Worm (Caenorhabditis elegans) whole organism, late embryonic: ENCODE data around the gene eri-1.

Experiments used
- F13H6.1 ChIP-seq: sonication (generic microtip); optimal IDR thresholded peaks from 2 replicates; lab custom pipeline; 2016; ENCODE audit warnings: missing genetic modification characterization, missing compliant biosample characterization
- K09A11.1 ChIP-seq: sonication (generic microtip); optimal IDR thresholded peaks from 2 replicates; lab custom pipeline; 2017; ENCODE audit warnings: antibody characterized with exemption, mild to moderate bottlenecking, missing genetic modification characterization, missing compliant biosample characterization; ENCODE audit not compliant: insufficient read depth
- ceh-14 ChIP-seq: sonication (generic microtip); optimal IDR thresholded peaks from 2 replicates; lab custom pipeline; 2016; ENCODE audit warnings: missing genotype, missing genetic modification characterization, missing compliant biosample characterization
- ceh-18 ChIP-seq: sonication (generic microtip); optimal IDR thresholded peaks from 2 replicates; lab custom pipeline; 2016; ENCODE audit warnings: missing genetic modification characterization, missing compliant biosample characterization
- ceh-19 ChIP-seq: fragments of 200-800 bp; sonication (Bioruptor generic); optimal IDR thresholded peaks from 2 replicates; lab custom pipeline; 2018; ENCODE audit warnings: mild to moderate bottlenecking, missing genetic modification characterization, missing compliant biosample characterization
- ceh-2 ChIP-seq: sonication (generic microtip); optimal IDR thresholded peaks from 2 replicates; lab custom pipeline; 2016; ENCODE audit warnings: missing genotype, missing genetic modification characterization, missing compliant biosample characterization
- ceh-22 ChIP-seq: sonication (generic microtip); optimal IDR thresholded peaks from 2 replicates; lab custom pipeline; 2017; ENCODE audit warnings: missing biosample characterization, missing genetic modification characterization
- ceh-30 ChIP-seq: fragments of 150-350 bp; optimal IDR thresholded peaks from 2 replicates; lab custom pipeline; 2014; ENCODE audit warnings: missing biosample characterization, missing genetic modification characterization
- ceh-31 ChIP-seq: sonication (generic microtip); optimal IDR thresholded peaks from 2 replicates; lab custom pipeline; 2016; ENCODE audit warnings: missing genetic modification characterization, missing compliant biosample characterization
- ceh-45 ChIP-seq: fragments of 200-800 bp; sonication (Bioruptor generic); IDR thresholded peaks from 2 replicates; pipeline ENCODE4 v1.3.6; 2022; ENCODE audit warnings: missing genetic modification reagents, missing genetic modification characterization, missing compliant biosample characterization
- ceh-48 ChIP-seq: sonication (generic microtip); optimal IDR thresholded peaks from 2 replicates; lab custom pipeline; 2016; ENCODE audit warnings: missing genetic modification characterization, inconsistent platforms, missing compliant biosample characterization
- che-1 ChIP-seq: sonication (generic microtip); optimal IDR thresholded peaks from 2 replicates; lab custom pipeline; 2016; ENCODE audit warnings: mild to moderate bottlenecking, missing genetic modification characterization, missing compliant biosample characterization
- elt-2 ChIP-seq: sonication (generic microtip); optimal IDR thresholded peaks from 2 replicates; lab custom pipeline; 2016; ENCODE audit warnings: missing genetic modification reagents, missing genetic modification characterization, missing compliant biosample characterization
- fkh-10 ChIP-seq: fragments of 150-350 bp; optimal IDR thresholded peaks from 2 replicates; lab custom pipeline; 2014; ENCODE audit warnings: missing biosample characterization, missing genetic modification reagents, missing genetic modification characterization
- fkh-6 ChIP-seq: sonication (generic microtip); optimal IDR thresholded peaks from 2 replicates; lab custom pipeline; 2016; ENCODE audit warnings: missing genetic modification characterization, missing compliant biosample characterization
- gmeb-2 ChIP-seq: sonication (generic microtip); optimal IDR thresholded peaks from 2 replicates; lab custom pipeline; 2016; ENCODE audit warnings: missing genetic modification characterization, inconsistent platforms, missing compliant biosample characterization
- hlh-15 ChIP-seq: sonication (generic microtip); optimal IDR thresholded peaks from 2 replicates; lab custom pipeline; 2016; ENCODE audit warnings: missing genetic modification characterization, missing compliant biosample characterization
- hlh-30 ChIP-seq: sonication (generic microtip); optimal IDR thresholded peaks from 2 replicates; lab custom pipeline; 2017; ENCODE audit warnings: antibody characterized with exemption, missing genetic modification characterization, missing compliant biosample characterization; ENCODE audit not compliant: insufficient read depth
- hlh-8 ChIP-seq: sonication (generic microtip); optimal IDR thresholded peaks from 2 replicates; lab custom pipeline; 2016; ENCODE audit warnings: missing genotype, missing genetic modification characterization, missing compliant biosample characterization
- mec-3 ChIP-seq: sonication (generic microtip); optimal IDR thresholded peaks from 2 replicates; lab custom pipeline; 2016; ENCODE audit warnings: borderline replicate concordance, missing genetic modification characterization, missing compliant biosample characterization
- nhr-11 ChIP-seq: fragments of 150-350 bp; optimal IDR thresholded peaks from 2 replicates; lab custom pipeline; 2014; ENCODE audit warnings: missing biosample characterization, missing genetic modification characterization
- npax-4 ChIP-seq: sonication (generic microtip); optimal IDR thresholded peaks from 2 replicates; lab custom pipeline; 2016; ENCODE audit warnings: missing genetic modification characterization, missing compliant biosample characterization
- pag-3 ChIP-seq: sonication (generic microtip); optimal IDR thresholded peaks from 2 replicates; lab custom pipeline; 2016; ENCODE audit warnings: missing compliant biosample characterization, missing genetic modification characterization, borderline replicate concordance
- pat-9 ChIP-seq: fragments of 200-800 bp; sonication (Bioruptor generic); optimal IDR thresholded peaks from 2 replicates; lab custom pipeline; 2018; ENCODE audit warnings: mild to moderate bottlenecking, missing genetic modification characterization, moderate library complexity, missing compliant biosample characterization
- pha-2 ChIP-seq: sonication (generic microtip); optimal IDR thresholded peaks from 2 replicates; lab custom pipeline; 2017; ENCODE audit warnings: mild to moderate bottlenecking, missing genetic modification characterization, missing compliant biosample characterization
- pha-4 ChIP-seq: fragments of 150-350 bp; optimal IDR thresholded peaks from 2 replicates; lab custom pipeline; 2018; ENCODE audit warnings: missing biosample characterization, missing genetic modification reagents, missing genetic modification characterization
- pros-1 ChIP-seq: fragments of 150-350 bp; optimal IDR thresholded peaks from 2 replicates; lab custom pipeline; 2014; ENCODE audit warnings: missing biosample characterization, missing genetic modification reagents, missing genetic modification characterization
- rnt-1 ChIP-seq: sonication (generic microtip); optimal IDR thresholded peaks from 2 replicates; lab custom pipeline; 2016; ENCODE audit warnings: missing genetic modification characterization, missing compliant biosample characterization
- sdc-2 ChIP-seq: sonication (generic microtip); optimal IDR thresholded peaks from 2 replicates; lab custom pipeline; 2016; ENCODE audit warnings: missing genotype, missing genetic modification characterization, missing compliant biosample characterization
- tbx-2 ChIP-seq: sonication (generic microtip); optimal IDR thresholded peaks from 2 replicates; lab custom pipeline; 2016; ENCODE audit warnings: missing genetic modification characterization, missing compliant biosample characterization
- tbx-7 ChIP-seq: sonication (generic microtip); optimal IDR thresholded peaks from 2 replicates; lab custom pipeline; 2016; ENCODE audit warnings: missing genotype, missing genetic modification characterization, missing compliant biosample characterization
- ttx-3 ChIP-seq: sonication (generic microtip); optimal IDR thresholded peaks from 2 replicates; lab custom pipeline; 2016; ENCODE audit warnings: missing genetic modification reagents, missing genetic modification characterization, missing compliant biosample characterization
- unc-3 ChIP-seq, 2 experiments: fragments of 200-800 bp in 1 of 2; sonication (Bioruptor generic) in 1 of 2; sonication (generic microtip) in 1 of 2; conservative IDR thresholded peaks in 1 of 2; optimal IDR thresholded peaks in 1 of 2; 2 replicates each; pipeline versions ENCODE4 v1.3.6 to Lab custom; 2016 to 2022; ENCODE audit warnings: missing compliant biosample characterization in 2 of 2, missing genetic modification characterization in 2 of 2, missing genetic modification reagents in 1 of 2
- unc-42 ChIP-seq: sonication (generic microtip); optimal IDR thresholded peaks from 2 replicates; lab custom pipeline; 2016; ENCODE audit warnings: missing genotype, missing genetic modification characterization, missing compliant biosample characterization
- unc-86 ChIP-seq: sonication (generic microtip); optimal IDR thresholded peaks from 2 replicates; lab custom pipeline; 2016; ENCODE audit warnings: missing genetic modification characterization, missing compliant biosample characterization
- zip-5 ChIP-seq: sonication (generic microtip); optimal IDR thresholded peaks from 2 replicates; lab custom pipeline; 2016; ENCODE audit warnings: missing genetic modification characterization, missing compliant biosample characterization
- ztf-16 ChIP-seq: sonication (generic microtip); optimal IDR thresholded peaks from 2 replicates; lab custom pipeline; 2017; ENCODE audit warnings: missing genetic modification characterization, missing compliant biosample characterization

Gene eri-1

DNA sequence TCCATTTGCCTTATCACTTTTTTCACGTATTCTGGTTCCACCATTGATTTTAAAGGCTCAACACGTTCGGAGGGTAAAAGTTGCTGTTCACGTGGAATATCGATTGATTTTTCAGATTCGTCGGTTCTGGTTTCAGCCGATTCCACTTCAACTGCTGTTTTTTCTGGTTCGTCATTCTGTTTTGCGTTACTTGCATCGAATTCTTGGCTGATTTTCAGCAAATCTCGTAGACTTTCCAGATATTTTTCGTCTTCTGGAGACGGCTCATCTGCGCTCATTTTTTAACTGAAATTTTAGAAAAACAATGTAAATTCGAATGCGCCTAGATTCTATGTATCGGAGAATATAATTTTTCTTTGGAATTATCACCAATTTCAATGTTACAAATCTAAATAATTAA lies at the start of gene eri-1:
Gene eri-1 (minus strand): TSS at position 285 of the 400 bp plus-strand sequence.
- TF ChIP-seq ztf-16 (tag; lab: Kevin White, UChicago) (no peak), nhr-11 (tag; lab: Kevin White, UChicago) (no peak), hlh-30 (tag; lab: Kevin White, UChicago) (no peak), elt-2 (tag; lab: Kevin White, UChicago) (no peak), F13H6.1 (tag; lab: Kevin White, UChicago) (no peak), sdc-2 (tag; lab: Kevin White, UChicago) (no peak), unc-86 (tag; lab: Kevin White, UChicago) (no peak), ceh-18 (no peak), ceh-30 (tag; lab: Kevin White, UChicago) (no peak), pag-3 (tag; lab: Kevin White, UChicago) (no peak), ceh-14 (no peak), pat-9 (no peak), tbx-7 (tag; lab: Kevin White, UChicago) (no peak), tbx-2 (tag; lab: Kevin White, UChicago) (no peak), npax-4 (tag; lab: Kevin White, UChicago) (no peak), ceh-48 (tag; lab: Kevin White, UChicago) (no peak), mec-3 (no peak)
- TF ChIP-seq, all 69 proteins: peak for 0

ce11 chrIV:468307-468706 lies 48.5 kb upstream of the eri-1 start:
- TF ChIP-seq unc-42 (no peak), che-1 (tag; lab: Kevin White, UChicago) (no peak), hlh-15 (tag; lab: Kevin White, UChicago) (no peak), unc-3 (GFP tag; conservative IDR thresholded peaks at IDR 0.05; lab: Robert Waterston, UW) (no peak), unc-3 (tag; optimal IDR thresholded peaks at IDR 0.05; lab: Kevin White, UChicago) (no peak), ceh-19 (no peak)

ce11 chrIV:467291-467690 lies 47.5 kb upstream of the eri-1 start:
- TF ChIP-seq ceh-45 (GFP tag; lab: Robert Waterston, UW) (no peak), rnt-1 (no peak), F13H6.1 (tag; lab: Kevin White, UChicago) (no peak)
- TF ChIP-seq, all 69 proteins: peak for 0

ce11 chrIV:466569-466968 lies 46.8 kb upstream of the eri-1 start:
- no peak for TF ChIP-seq unc-42
- no peak for TF ChIP-seq gmeb-2
- no peak for TF ChIP-seq zip-5 (tag; lab: Kevin White, UChicago)
- no peak for TF ChIP-seq ceh-2 (tag; lab: Kevin White, UChicago)
- TF ChIP-seq hlh-8 (tag; lab: Kevin White, UChicago): no peak
- TF ChIP-seq fkh-10 (GFP tag; lab: Kevin White, UChicago): no peak
- no peak for TF ChIP-seq hlh-30 (tag; lab: Kevin White, UChicago)
- TF ChIP-seq ceh-14: no peak
- TF ChIP-seq pros-1 (tag; lab: Kevin White, UChicago): no peak
- TF ChIP-seq ceh-22: no peak
- TF ChIP-seq pha-4 (tag; lab: Kevin White, UChicago): no peak
- no peak for TF ChIP-seq unc-86 (tag; lab: Kevin White, UChicago)
- TF ChIP-seq ttx-3 (tag; lab: Kevin White, UChicago): no peak
- TF ChIP-seq ceh-31 (tag; lab: Kevin White, UChicago): no peak
- no peak for TF ChIP-seq K09A11.1 (tag; lab: Kevin White, UChicago)
- no peak for TF ChIP-seq fkh-6 (tag; lab: Kevin White, UChicago)
- TF ChIP-seq pha-2 (tag; lab: Kevin White, UChicago): no peak
- no peak for TF ChIP-seq sdc-2 (tag; lab: Kevin White, UChicago)
- TF ChIP-seq pag-3 (tag; lab: Kevin White, UChicago): no peak
